Worm (Caenorhabditis elegans): ENCODE measurements around the gene snx-17.
A peak's percentile ranks its signal among the peaks of the same experiment; 100 is the strongest.

The snx-17 gene

DNA sequence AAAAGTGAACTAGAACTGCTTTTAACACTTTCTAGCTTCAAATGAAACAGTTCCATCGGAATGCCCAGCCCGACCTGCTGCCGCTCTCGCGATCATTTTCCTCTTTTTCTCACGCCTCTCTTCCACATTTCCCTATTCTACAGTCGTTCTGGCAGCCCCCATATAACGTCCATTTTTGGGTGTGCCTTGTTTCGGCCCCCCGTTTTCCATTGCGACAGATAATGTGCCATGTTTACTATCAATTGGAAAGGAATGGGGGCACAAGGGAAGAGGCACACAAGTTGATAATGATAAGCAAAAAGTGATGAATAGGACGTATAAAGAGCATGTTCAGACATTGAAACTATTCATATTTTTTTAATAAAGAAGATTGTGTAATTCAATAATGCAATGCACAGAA is 36.9 kb upstream of the snx-17 start (continued):
- TF ChIP-seq php-3 (GFP tag; IDR thresholded peaks at IDR 0.05): peak; percentile 45; the same call in 1 of the 2 replicates

DNA sequence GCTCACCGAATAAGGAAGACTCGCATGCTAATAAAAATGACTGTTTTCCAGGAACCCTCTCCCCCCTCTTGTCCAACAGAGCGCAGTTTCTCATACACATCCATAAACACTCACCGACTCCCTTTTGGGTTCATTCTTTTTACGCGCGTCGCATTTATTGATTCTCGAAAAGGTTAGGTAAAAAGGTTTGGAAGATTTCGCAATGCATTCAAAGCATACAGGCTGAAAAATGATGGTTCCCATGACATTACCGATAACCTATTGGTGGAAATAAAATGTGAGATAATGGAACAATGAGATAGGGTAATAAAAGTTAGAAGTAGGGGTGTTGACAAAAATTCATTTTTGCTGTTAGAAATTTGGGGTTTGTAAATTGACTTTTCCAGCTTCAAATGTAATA is 36.4 kb upstream of the snx-17 start:
- TF ChIP-seq hmg-1.1 (GFP tag; IDR thresholded peaks at IDR 0.05) (no peak), jun-1 (tag; optimal IDR thresholded peaks at IDR 0.05) (no peak), lin-15B (tag; optimal IDR thresholded peaks at IDR 0.05) (no peak), mes-2 (tag; optimal IDR thresholded peaks at IDR 0.05; ENCODE audit: poor library complexity, severe bottlenecking) (peak; percentile 12), dpl-1 (GFP tag; optimal IDR thresholded peaks at IDR 0.05) (no peak), nhr-10 (tag; optimal IDR thresholded peaks at IDR 0.05) (no peak), zag-1 (tag; optimal IDR thresholded peaks at IDR 0.05) (no peak), spr-3 (GFP tag; optimal IDR thresholded peaks at IDR 0.05) (no peak), mdt-29 (GFP tag; IDR thresholded peaks at IDR 0.05) (no peak), F10B5.3 (tag; optimal IDR thresholded peaks at IDR 0.05) (no peak), php-3 (GFP tag; IDR thresholded peaks at IDR 0.05) (no peak), hif-1 (tag; optimal IDR thresholded peaks at IDR 0.05) (no peak), aha-1 (tag) (peak; percentile 10), lim-7 (GFP tag; IDR thresholded peaks at IDR 0.05) (no peak), zfp-2 (tag; optimal IDR thresholded peaks at IDR 0.05) (no peak)

DNA sequence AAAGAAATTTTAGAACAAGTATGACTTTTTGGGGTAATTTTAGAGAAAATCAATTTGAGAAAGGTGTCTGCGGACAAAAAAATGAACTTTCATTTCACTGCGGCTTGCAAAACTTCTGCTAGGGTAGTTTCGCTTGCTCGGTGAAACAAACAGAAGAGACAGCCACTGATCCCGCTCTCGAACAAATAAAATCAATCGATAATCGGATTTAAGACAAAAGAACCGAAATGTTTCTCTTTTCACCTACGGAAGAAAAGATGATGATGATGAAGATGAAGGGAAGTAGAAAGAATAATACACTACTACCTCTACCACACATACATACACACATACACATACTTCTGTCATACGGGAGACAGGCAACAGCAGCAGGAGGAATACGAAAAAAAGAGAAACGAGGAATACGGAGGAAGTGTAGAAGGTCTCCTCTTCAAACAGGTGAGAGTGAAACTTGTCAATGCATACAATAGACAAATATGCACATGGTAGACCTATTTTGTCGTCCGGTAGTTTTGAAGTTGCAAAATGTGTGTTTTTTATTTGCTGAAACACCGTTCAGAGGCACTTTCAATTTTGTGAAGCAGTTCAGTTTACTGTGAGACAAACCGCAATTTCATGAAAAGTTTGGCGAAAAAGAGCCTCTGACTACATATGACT is 35.1 kb upstream of the snx-17 start:
- peak; percentile 70 for TF ChIP-seq ceh-28 (tag; optimal IDR thresholded peaks at IDR 0.05)
- no peak for TF ChIP-seq dmd-8 (GFP tag; IDR thresholded peaks at IDR 0.05)
- TF ChIP-seq daf-16 (GFP tag; optimal IDR thresholded peaks at IDR 0.05): no peak
- TF ChIP-seq daf-16 (tag; optimal IDR thresholded peaks at IDR 0.05): peak; percentile 13
- peak in 1 of 2 experiments; percentile 34 for TF ChIP-seq unc-62 (GFP tag; optimal IDR thresholded peaks at IDR 0.05 in 1 of 2)
- TF ChIP-seq unc-62 (tag; optimal IDR thresholded peaks at IDR 0.05): no peak
- TF ChIP-seq nhr-25 (tag; optimal IDR thresholded peaks at IDR 0.05; ENCODE audit: borderline replicate concordance, insufficient read depth): peak; percentile 29
- TF ChIP-seq nhr-28 (tag; optimal IDR thresholded peaks at IDR 0.05): peak; percentile 26
- TF ChIP-seq aha-1 (tag): peak; percentile 97
- no peak for TF ChIP-seq D1046.2 (GFP tag; IDR thresholded peaks at IDR 0.05)
- peak; percentile 30 for TF ChIP-seq dve-1 (tag; optimal IDR thresholded peaks at IDR 0.05; ENCODE audit: insufficient read depth)

DNA sequence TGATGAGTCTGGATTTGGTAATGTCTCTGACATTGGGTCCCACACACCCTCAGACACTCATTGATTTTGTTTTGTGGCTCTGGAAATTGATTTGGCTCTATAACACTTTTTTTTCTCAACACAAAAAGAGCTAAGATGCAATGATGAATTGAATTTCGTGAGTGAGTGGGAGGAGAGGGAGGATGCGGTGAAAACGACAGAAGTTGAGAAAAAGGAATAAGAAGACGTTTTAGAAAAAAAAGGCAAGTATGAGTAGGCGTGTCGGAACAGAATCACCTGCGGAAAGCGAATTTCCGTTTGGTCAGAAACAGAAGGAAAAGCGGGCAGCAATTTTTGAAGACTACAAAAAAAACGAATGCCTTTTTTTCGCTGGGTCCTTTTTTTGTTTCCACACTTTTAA is 33.6 kb upstream of the snx-17 start:
- TF ChIP-seq dmd-6 (GFP tag; IDR thresholded peaks at IDR 0.05) (no peak), unc-62 (GFP tag; optimal IDR thresholded peaks at IDR 0.05 in 1 of 2) (peak in 1 of 2 experiments; percentile 38), unc-62 (tag; optimal IDR thresholded peaks at IDR 0.05) (no peak), lin-15B (tag; optimal IDR thresholded peaks at IDR 0.05) (no peak), nhr-41 (GFP tag; IDR thresholded peaks at IDR 0.05) (no peak), lin-29 (GFP tag; IDR thresholded peaks at IDR 0.05) (no peak), daf-8 (GFP tag; IDR thresholded peaks at IDR 0.05) (no peak), duxl-1 (tag; optimal IDR thresholded peaks at IDR 0.05; ENCODE audit: poor library complexity) (no peak), nhr-76 (tag; optimal IDR thresholded peaks at IDR 0.05) (no peak), set-16 (GFP tag; IDR thresholded peaks at IDR 0.05) (no peak), madf-5 (GFP tag; IDR thresholded peaks at IDR 0.05) (no peak), egl-43 (GFP tag; IDR thresholded peaks at IDR 0.05) (no peak), zag-1 (tag; optimal IDR thresholded peaks at IDR 0.05) (no peak), aly-2 (tag; optimal IDR thresholded peaks at IDR 0.05) (no peak), fkh-10 (GFP tag; optimal IDR thresholded peaks at IDR 0.05) (peak; percentile 72), ZK337.2 (GFP tag; IDR thresholded peaks at IDR 0.05) (no peak)
